Fruit fly (Drosophila melanogaster) whole organism, prepupa: ENCODE results near the gene MED26.

Source experiments
- Blimp-1 ChIP-seq: fragments of 200-800 bp; sonication (Bioruptor generic); optimal IDR thresholded peaks from 3 replicates; lab custom pipeline; 2017; ENCODE audit warnings: missing biosample characterization, missing genetic modification characterization, mild to moderate bottlenecking, moderate library complexity, missing genetic modification reagents
- CG10631 ChIP-seq: fragments of 200-800 bp; sonication (Bioruptor generic); optimal IDR thresholded peaks from 2 replicates; lab custom pipeline; 2016; ENCODE audit warnings: missing biosample characterization, missing genetic modification characterization
- CG10669 ChIP-seq: fragments of 200-800 bp; sonication (Bioruptor generic); optimal IDR thresholded peaks from 3 replicates; lab custom pipeline; 2018; ENCODE audit warnings: missing biosample characterization, mild to moderate bottlenecking, missing genetic modification characterization, moderate library complexity
- CG11294 ChIP-seq: fragments of 200-800 bp; sonication (Bioruptor generic); IDR thresholded peaks from 2 replicates; pipeline ENCODE4 v1.3.6; 2022; ENCODE audit warnings: missing biosample characterization, missing genetic modification characterization
- CG11902 ChIP-seq: fragments of 200-800 bp; sonication (Bioruptor generic); optimal IDR thresholded peaks from 3 replicates; lab custom pipeline; 2016; ENCODE audit warnings: missing biosample characterization, missing genetic modification characterization
- CG15336 ChIP-seq: fragments of 200-800 bp; sonication (Bioruptor generic); IDR thresholded peaks from 2 replicates; pipeline ENCODE4 v1.3.6; 2022; ENCODE audit warnings: missing biosample characterization, missing genetic modification characterization
- CG1621 ChIP-seq: fragments of 200-800 bp; sonication (Bioruptor generic); optimal IDR thresholded peaks from 3 replicates; lab custom pipeline; 2018; ENCODE audit warnings: missing biosample characterization, mild to moderate bottlenecking, missing genetic modification characterization
- CG16779 ChIP-seq: fragments of 200-800 bp; sonication (Bioruptor generic); optimal IDR thresholded peaks from 3 replicates; lab custom pipeline; 2017; ENCODE audit warnings: missing biosample characterization, mild to moderate bottlenecking, missing genetic modification characterization
- CG3032 ChIP-seq: fragments of 200-800 bp; optimal IDR thresholded peaks from 2 replicates; lab custom pipeline; 2019; ENCODE audit warnings: missing biosample characterization, mild to moderate bottlenecking, missing genetic modification characterization, moderate library complexity
- CG31627 ChIP-seq: fragments of 200-800 bp; sonication (Bioruptor generic); optimal IDR thresholded peaks from 3 replicates; lab custom pipeline; 2016; ENCODE audit warnings: missing biosample characterization, missing genetic modification characterization
- CG32006 ChIP-seq: fragments of 200-800 bp; sonication (Bioruptor generic); optimal IDR thresholded peaks from 3 replicates; lab custom pipeline; 2017; ENCODE audit warnings: missing biosample characterization, mild to moderate bottlenecking, missing genetic modification characterization
- CG3919 ChIP-seq: fragments of 200-800 bp; sonication (Bioruptor generic); optimal IDR thresholded peaks from 3 replicates; lab custom pipeline; 2016; ENCODE audit warnings: missing biosample characterization, missing genetic modification characterization
- CG4318 ChIP-seq: fragments of 200-800 bp; sonication (Bioruptor generic); optimal IDR thresholded peaks from 3 replicates; lab custom pipeline; 2017; ENCODE audit warnings: missing biosample characterization, mild to moderate bottlenecking, missing genetic modification characterization
- CG6163 ChIP-seq: fragments of 200-800 bp; sonication (Bioruptor generic); IDR thresholded peaks from 3 replicates; pipeline ENCODE4 v1.3.6; 2022; ENCODE audit warnings: missing biosample characterization, missing genetic modification characterization
- CG6276 ChIP-seq: fragments of 200-800 bp; sonication (Bioruptor generic); optimal IDR thresholded peaks from 2 replicates; lab custom pipeline; 2017; ENCODE audit warnings: missing biosample characterization, mild to moderate bottlenecking, missing genetic modification characterization
- CG6808 ChIP-seq: fragments of 200-800 bp; sonication (Bioruptor generic); optimal IDR thresholded peaks from 3 replicates; lab custom pipeline; 2017; ENCODE audit warnings: missing biosample characterization, missing genetic modification characterization, mild to moderate bottlenecking, moderate library complexity, missing genetic modification reagents
- CG6854 ChIP-seq: fragments of 200-800 bp; sonication (Bioruptor generic); optimal IDR thresholded peaks from 2 replicates; lab custom pipeline; 2017; ENCODE audit warnings: missing biosample characterization, mild to moderate bottlenecking, missing genetic modification characterization
- CG8319 ChIP-seq: fragments of 200-800 bp; sonication (Bioruptor generic); optimal IDR thresholded peaks from 3 replicates; lab custom pipeline; 2016; ENCODE audit warnings: missing biosample characterization, missing genetic modification characterization
- CG8632 ChIP-seq: fragments of 200-800 bp; sonication (Bioruptor generic); optimal IDR thresholded peaks from 3 replicates; lab custom pipeline; 2016; ENCODE audit warnings: missing biosample characterization, missing genetic modification characterization
- CG9139 ChIP-seq: fragments of 200-800 bp; sonication (Bioruptor generic); optimal IDR thresholded peaks from 3 replicates; lab custom pipeline; 2017; ENCODE audit warnings: missing biosample characterization, mild to moderate bottlenecking, missing genetic modification characterization
- Eip75B ChIP-seq: fragments of 200-800 bp; sonication (Bioruptor generic); optimal IDR thresholded peaks from 3 replicates; lab custom pipeline; 2016; ENCODE audit warnings: missing biosample characterization, missing genetic modification characterization
- Eip78C ChIP-seq: fragments of 200-800 bp; sonication (Bioruptor generic); peaks from one replicate; lab custom pipeline; 2016; ENCODE audit warnings: missing biosample characterization, missing genetic modification characterization
- Eip93F ChIP-seq: fragments of 200-800 bp; sonication (Bioruptor generic); optimal IDR thresholded peaks from 2 replicates; lab custom pipeline; 2016; ENCODE audit warnings: missing biosample characterization, mild to moderate bottlenecking, missing genetic modification characterization
- Ets21C ChIP-seq: fragments of 200-800 bp; sonication (Bioruptor generic); optimal IDR thresholded peaks from 3 replicates; lab custom pipeline; 2016; ENCODE audit warnings: missing biosample characterization, missing genetic modification characterization
- Ets96B ChIP-seq: fragments of 200-800 bp; optimal IDR thresholded peaks from 2 replicates; lab custom pipeline; 2019; ENCODE audit warnings: missing biosample characterization, mild to moderate bottlenecking, missing genetic modification characterization, moderate library complexity
- Gug ChIP-seq: fragments of 200-800 bp; sonication (Bioruptor generic); IDR thresholded peaks from 2 replicates; pipeline ENCODE4 v1.3.6; 2022; ENCODE audit warnings: missing biosample characterization, missing genetic modification characterization
- Hr39 ChIP-seq: fragments of 200-800 bp; sonication (Bioruptor generic); optimal IDR thresholded peaks from 2 replicates; lab custom pipeline; 2016; ENCODE audit warnings: missing biosample characterization, missing genetic modification characterization
- Hr4 ChIP-seq: fragments of 200-800 bp; sonication (Bioruptor generic); optimal IDR thresholded peaks from 3 replicates; lab custom pipeline; 2016; ENCODE audit warnings: missing biosample characterization, missing genetic modification characterization
- Lpt ChIP-seq: fragments of 200-800 bp; sonication (Bioruptor generic); optimal IDR thresholded peaks from 3 replicates; lab custom pipeline; 2016; ENCODE audit warnings: missing biosample characterization, missing genetic modification characterization
- Met ChIP-seq: fragments of 200-800 bp; sonication (Bioruptor generic); optimal IDR thresholded peaks from 3 replicates; lab custom pipeline; 2016; ENCODE audit warnings: missing biosample characterization, missing genetic modification characterization
- OdsH ChIP-seq: fragments of 200-800 bp; sonication (Bioruptor generic); optimal IDR thresholded peaks from 3 replicates; lab custom pipeline; 2016; ENCODE audit warnings: missing biosample characterization, missing genetic modification characterization
- Smox ChIP-seq: fragments of 200-800 bp; sonication (Bioruptor generic); optimal IDR thresholded peaks from 3 replicates; lab custom pipeline; 2016; ENCODE audit warnings: missing biosample characterization, missing genetic modification characterization
- Sox102F ChIP-seq: fragments of 200-800 bp; sonication (Bioruptor generic); optimal IDR thresholded peaks from 2 replicates; lab custom pipeline; 2016; ENCODE audit warnings: missing biosample characterization, mild to moderate bottlenecking, missing genetic modification characterization
- Sox15 ChIP-seq: fragments of 200-800 bp; sonication (Bioruptor generic); optimal IDR thresholded peaks from 3 replicates; lab custom pipeline; 2016; ENCODE audit warnings: missing biosample characterization, missing genetic modification characterization
- achi ChIP-seq: fragments of 200-800 bp; sonication (Bioruptor generic); optimal IDR thresholded peaks from 3 replicates; lab custom pipeline; 2016; ENCODE audit warnings: missing biosample characterization, missing genetic modification characterization
- acj6 ChIP-seq: fragments of 200-800 bp; sonication (Bioruptor generic); optimal IDR thresholded peaks from 3 replicates; lab custom pipeline; 2016; ENCODE audit warnings: missing biosample characterization, missing genetic modification characterization
- dsx ChIP-seq: fragments of 200-800 bp; optimal IDR thresholded peaks from 3 replicates; lab custom pipeline; 2019; ENCODE audit warnings: missing biosample characterization, mild to moderate bottlenecking, missing genetic modification characterization, moderate library complexity; ENCODE audit not compliant: poor library complexity, severe bottlenecking
- eg ChIP-seq: fragments of 200-800 bp; sonication (Bioruptor generic); IDR thresholded peaks from 3 replicates; pipeline ENCODE4 v1.3.6; 2022; ENCODE audit warnings: missing biosample characterization, missing genetic modification characterization
- esn ChIP-seq: fragments of 200-800 bp; sonication (Bioruptor generic); optimal IDR thresholded peaks from 2 replicates; lab custom pipeline; 2016; ENCODE audit warnings: missing biosample characterization, mild to moderate bottlenecking, missing genetic modification characterization, moderate library complexity
- fd59A ChIP-seq: fragments of 200-800 bp; sonication (Bioruptor generic); optimal IDR thresholded peaks from 2 replicates; lab custom pipeline; 2017; ENCODE audit warnings: missing biosample characterization, mild to moderate bottlenecking, missing genetic modification characterization, missing genetic modification reagents
- fd85E ChIP-seq: fragments of 200-800 bp; sonication (Bioruptor generic); optimal IDR thresholded peaks from 3 replicates; lab custom pipeline; 2016; ENCODE audit warnings: missing biosample characterization, missing genetic modification characterization
- fkh ChIP-seq: fragments of 200-800 bp; sonication (Bioruptor generic); optimal IDR thresholded peaks from 3 replicates; lab custom pipeline; 2017; ENCODE audit warnings: missing biosample characterization, mild to moderate bottlenecking, missing genetic modification characterization, moderate library complexity
- lz ChIP-seq: fragments of 200-800 bp; sonication (Bioruptor generic); optimal IDR thresholded peaks from 3 replicates; lab custom pipeline; 2016; ENCODE audit warnings: missing biosample characterization, missing genetic modification characterization
- net ChIP-seq: fragments of 200-800 bp; sonication (Bioruptor generic); optimal IDR thresholded peaks from 3 replicates; lab custom pipeline; 2016; ENCODE audit warnings: missing biosample characterization, missing genetic modification characterization
- salr ChIP-seq, 2 experiments: fragments of 200-800 bp; sonication (Bioruptor generic); optimal IDR thresholded peaks; 3 replicates each; lab custom pipeline; 2016 to 2018; ENCODE audit warnings: missing biosample characterization in 2 of 2, missing genetic modification characterization in 2 of 2, mild to moderate bottlenecking in 1 of 2
- spab ChIP-seq: fragments of 200-800 bp; sonication (Bioruptor generic); optimal IDR thresholded peaks from 2 replicates; lab custom pipeline; 2017; ENCODE audit warnings: missing biosample characterization, mild to moderate bottlenecking, missing genetic modification characterization, missing genetic modification reagents
- ss ChIP-seq, 2 experiments: fragments of 200-800 bp; sonication (Bioruptor generic); optimal IDR thresholded peaks; 2 replicates in 1 of 2; 3 replicates in 1 of 2; lab custom pipeline; 2017 to 2018; ENCODE audit warnings: mild to moderate bottlenecking in 2 of 2, missing biosample characterization in 2 of 2, missing genetic modification characterization in 2 of 2, moderate library complexity in 1 of 2
- topi ChIP-seq: fragments of 200-800 bp; sonication (Bioruptor generic); optimal IDR thresholded peaks from 3 replicates; lab custom pipeline; 2016; ENCODE audit warnings: missing biosample characterization, missing genetic modification characterization
- vri ChIP-seq: fragments of 200-800 bp; sonication (Bioruptor generic); optimal IDR thresholded peaks from 3 replicates; lab custom pipeline; 2016; ENCODE audit warnings: missing biosample characterization, mild to moderate bottlenecking, missing genetic modification characterization

MED26 gene

dm6 chr4:831790-832189 lies 43.0 kb upstream of the MED26 start:
- TF ChIP-seq Ets96B (tag; lab: Kevin White, UChicago) = peak; percentile 11
- peak in 1 of 2 experiments; percentile 42 for TF ChIP-seq salr (GFP tag; optimal IDR thresholded peaks at IDR 0.05; lab: Kevin White, UChicago)
- peak; percentile 18; the same call in 1 of the 2 replicates for TF ChIP-seq CG15336
- peak; percentile 17 for TF ChIP-seq CG6808 (GFP tag; lab: Kevin White, UChicago)
- TF ChIP-seq CG16779 (tag; lab: Kevin White, UChicago) = no peak
- peak; percentile 38 for TF ChIP-seq CG3032 (tag; lab: Kevin White, UChicago)
- TF ChIP-seq esn (GFP tag; lab: Kevin White, UChicago) = no peak
- TF ChIP-seq Sox15 (GFP tag; lab: Kevin White, UChicago) = no peak
- TF ChIP-seq CG4318 = peak; percentile 52
- TF ChIP-seq CG3919 (GFP tag; lab: Kevin White, UChicago) = peak; percentile 9
- TF ChIP-seq Eip78C (GFP tag; lab: Kevin White, UChicago) = peak; percentile 90
- TF ChIP-seq Hr4 (GFP tag; lab: Kevin White, UChicago) = peak; percentile 55
- TF ChIP-seq Eip75B (GFP tag; lab: Kevin White, UChicago) = no peak
- peak; percentile 9 for TF ChIP-seq acj6 (GFP tag; lab: Kevin White, UChicago)
- TF ChIP-seq fd59A (GFP tag; lab: Kevin White, UChicago) = peak; percentile 9
- TF ChIP-seq vri (GFP tag; lab: Kevin White, UChicago) = no peak
- TF ChIP-seq CG10631 = peak; percentile 16
- peak in 1 of 2 experiments; percentile 23 for TF ChIP-seq ss (GFP tag; optimal IDR thresholded peaks at IDR 0.05; lab: Kevin White, UChicago)
- TF ChIP-seq CG6276 (GFP tag; lab: Kevin White, UChicago) = peak; percentile 41
- TF ChIP-seq CG32006 (GFP tag; lab: Kevin White, UChicago) = peak; percentile 65
- TF ChIP-seq, all 60 proteins: peak for 15

dm6 chr4:829783-830182 lies 41.0 kb upstream of the MED26 start:
- TF ChIP-seq CG10669 (GFP tag; lab: Kevin White, UChicago) (peak; percentile 8), Smox (GFP tag; lab: Kevin White, UChicago) (no peak), dsx (GFP tag; lab: Kevin White, UChicago) (peak; percentile 69), Eip93F (no peak), CG4318 (no peak), lz (no peak), fd85E (no peak), CG11902 (GFP tag; lab: Kevin White, UChicago) (no peak), fkh (GFP tag; lab: Kevin White, UChicago) (no peak), CG6163 (no peak; the same call in 2 of the 3 replicates), Hr4 (GFP tag; lab: Kevin White, UChicago) (no peak), esn (GFP tag; lab: Kevin White, UChicago) (no peak), spab (GFP tag; lab: Kevin White, UChicago) (peak; percentile 48), CG8319 (GFP tag; lab: Kevin White, UChicago) (no peak), CG9139 (peak; percentile 60), OdsH (peak; percentile 42), CG6854 (GFP tag; lab: Kevin White, UChicago) (no peak), CG1621 (tag; lab: Kevin White, UChicago) (no peak), net (peak; percentile 77), eg (no peak), Ets96B (tag; lab: Kevin White, UChicago) (peak; percentile 73), Hr39 (GFP tag; lab: Kevin White, UChicago) (no peak), Ets21C (no peak), CG11294 (GFP tag; lab: Robert Waterston, UW) (no peak), Eip75B (GFP tag; lab: Kevin White, UChicago) (peak; percentile 52), CG3032 (tag; lab: Kevin White, UChicago) (peak; percentile 61), salr (GFP tag; optimal IDR thresholded peaks at IDR 0.05; lab: Kevin White, UChicago) (peak in 1 of 2 experiments; percentile 59), ss (GFP tag; optimal IDR thresholded peaks at IDR 0.05; lab: Kevin White, UChicago) (peak; percentile 55 to 66), Gug (GFP tag; lab: Robert Waterston, UW) (no peak), CG31627 (GFP tag; lab: Kevin White, UChicago) (no peak), topi (no peak), CG15336 (no peak), Met (peak; percentile 13), Blimp-1 (no peak), achi (peak; percentile 32), Sox102F (peak; percentile 55), CG8632 (peak; percentile 43), Lpt (GFP tag; lab: Kevin White, UChicago) (peak; percentile 53)
